Fruit fly (Drosophila melanogaster) Kc167 (cell line): Measurements from ENCODE around the gene Cdep.

ENCODE experiments used
- Myc ChIP-seq: fragments of >200 bp; optimal IDR thresholded peaks from 2 replicates; lab custom pipeline; 2017; ENCODE audit warnings: missing external identifiers
- Sin3A ChIP-seq: fragments of >200 bp; optimal IDR thresholded peaks from 2 replicates; lab custom pipeline; 2018; ENCODE audit warnings: missing external identifiers
- h ChIP-seq: fragments of >200 bp; optimal IDR thresholded peaks from 3 replicates; lab custom pipeline; 2018; ENCODE audit warnings: missing external identifiers
- insv ChIP-seq: fragments of >200 bp; optimal IDR thresholded peaks from 3 replicates; lab custom pipeline; 2018; ENCODE audit warnings: missing external identifiers
- psq ChIP-seq: fragments of >200 bp; optimal IDR thresholded peaks from 2 replicates; lab custom pipeline; 2017; ENCODE audit warnings: missing external identifiers
- ttk ChIP-seq: sonication (Bioruptor generic); optimal IDR thresholded peaks from 2 replicates; lab custom pipeline; 2017; ENCODE audit warnings: missing external identifiers

Gene Cdep

dm6 chr3R:4886086-4886812 is 24.1 kb upstream of the Cdep start:
- no peak for TF ChIP-seq h
- no peak for TF ChIP-seq Myc

- no peak for TF ChIP-seq h
- no peak for TF ChIP-seq Myc
These were observed 14.8 kb upstream of the Cdep start for dm6 chr3R:4895553-4895952.

- no peak for TF ChIP-seq h
- no peak for TF ChIP-seq Myc
- TF ChIP-seq insv (lab: Kevin White, UChicago), result no peak
- TF ChIP-seq psq (lab: Kevin White, UChicago), result no peak
- no peak for TF ChIP-seq ttk (lab: Kevin White, UChicago)
- TF ChIP-seq Sin3A (lab: Kevin White, UChicago), result no peak
These were observed 13.4 kb upstream of the Cdep start for dm6 chr3R:4896946-4897345.

- TF ChIP-seq h (no peak), psq (lab: Kevin White, UChicago) (no peak), ttk (lab: Kevin White, UChicago) (no peak)
These were observed 9.9 kb upstream of the Cdep start for dm6 chr3R:4900435-4900834.

- no peak for TF ChIP-seq Myc
- no peak for TF ChIP-seq ttk (lab: Kevin White, UChicago)
- no peak for TF ChIP-seq psq (lab: Kevin White, UChicago)
- TF ChIP-seq Sin3A (lab: Kevin White, UChicago), result no peak
- no peak for TF ChIP-seq insv (lab: Kevin White, UChicago)
- TF ChIP-seq h, result no peak
These were observed 9.2 kb upstream of the Cdep start for dm6 chr3R:4901189-4901588.

- no peak for TF ChIP-seq insv (lab: Kevin White, UChicago)
- TF ChIP-seq Myc, result no peak
- no peak for TF ChIP-seq h
- TF ChIP-seq ttk (lab: Kevin White, UChicago), result no peak
- TF ChIP-seq Sin3A (lab: Kevin White, UChicago), result no peak
- TF ChIP-seq psq (lab: Kevin White, UChicago), result no peak
These were observed 8.6 kb upstream of the Cdep start for dm6 chr3R:4901782-4902181.

dm6 chr3R:4903565-4903964 is 6.8 kb upstream of the Cdep start:
- TF ChIP-seq insv (lab: Kevin White, UChicago) (no peak), Sin3A (lab: Kevin White, UChicago) (no peak), ttk (lab: Kevin White, UChicago) (no peak), h (no peak), Myc (no peak), psq (lab: Kevin White, UChicago) (no peak)

dm6 chr3R:4904844-4905243 is 5.5 kb upstream of the Cdep start:
- TF ChIP-seq Myc, result no peak
- TF ChIP-seq insv (lab: Kevin White, UChicago), result no peak
- TF ChIP-seq h, result no peak
- TF ChIP-seq psq (lab: Kevin White, UChicago), result no peak
- no peak for TF ChIP-seq ttk (lab: Kevin White, UChicago)
- no peak for TF ChIP-seq Sin3A (lab: Kevin White, UChicago)

dm6 chr3R:4905764-4906626 is 4.4 kb upstream of the Cdep start, which contains the start of gene Gnf1:
Gene Gnf1 (plus strand): TSS chr3R:4906622.
- no peak for TF ChIP-seq h
- TF ChIP-seq Myc, result no peak
- no peak for TF ChIP-seq insv (lab: Kevin White, UChicago)
- TF ChIP-seq psq (lab: Kevin White, UChicago), result no peak
- no peak for TF ChIP-seq ttk (lab: Kevin White, UChicago)
- no peak for TF ChIP-seq Sin3A (lab: Kevin White, UChicago)

- TF ChIP-seq ttk (lab: Kevin White, UChicago), result no peak
These were observed 3.8 kb upstream of the Cdep start for dm6 chr3R:4906627-4906940.

- no peak for TF ChIP-seq psq (lab: Kevin White, UChicago)
These were observed 538 bp downstream of the Cdep start for dm6 chr3R:4910839-4911341.

dm6 chr3R:4912130-4912549 is 1.8 kb downstream of the Cdep start:
- TF ChIP-seq Sin3A (lab: Kevin White, UChicago) (no peak), ttk (lab: Kevin White, UChicago) (no peak), Myc (no peak), psq (lab: Kevin White, UChicago) (no peak), insv (lab: Kevin White, UChicago) (no peak), h (no peak)

- TF ChIP-seq Sin3A (lab: Kevin White, UChicago) (no peak), ttk (lab: Kevin White, UChicago) (no peak), psq (lab: Kevin White, UChicago) (no peak), h (no peak), Myc (no peak), insv (lab: Kevin White, UChicago) (no peak)
These were observed 2.8 kb downstream of the Cdep start for dm6 chr3R:4913181-4913580.
